Fruit fly (Drosophila melanogaster) whole organism, embryonic: Measurements from ENCODE around the gene dUTPase.
A peak's percentile ranks its signal among the peaks of the same experiment; 100 is the strongest.

Source experiments
- Adf1 ChIP-seq: fragments of 200-800 bp; sonication (Bioruptor generic); IDR thresholded peaks from 2 replicates; pipeline ENCODE4 v1.3.6; 2022; ENCODE audit warnings: missing biosample characterization, missing genetic modification characterization
- Awh ChIP-seq: fragments of 200-800 bp; sonication (Bioruptor generic); IDR thresholded peaks from 2 replicates; pipeline ENCODE4, ENCODE4 v1.3.6; 2022; ENCODE audit warnings: missing biosample characterization, missing genetic modification characterization
- Bteb2 ChIP-seq: fragments of 200-800 bp; sonication (Bioruptor generic); optimal IDR thresholded peaks from 2 replicates; lab custom pipeline; 2016; ENCODE audit warnings: missing biosample characterization, missing genetic modification characterization
- CG10321 ChIP-seq: fragments of 200-800 bp; sonication (Bioruptor generic); IDR thresholded peaks from 2 replicates; pipeline ENCODE4 v1.3.6; 2022; ENCODE audit warnings: missing biosample characterization, missing genetic modification characterization
- CG11398 ChIP-seq: fragments of 200-800 bp; sonication (Bioruptor generic); optimal IDR thresholded peaks from 2 replicates; lab custom pipeline; 2016; ENCODE audit warnings: missing biosample characterization, missing genetic modification characterization
- CG13287 ChIP-seq: fragments of 200-800 bp; sonication (Bioruptor generic); IDR thresholded peaks from 2 replicates; pipeline ENCODE4 v1.3.6; 2022; ENCODE audit warnings: missing biosample characterization, missing genetic modification characterization; ENCODE audit not compliant: partially characterized antibody
- CG15479 ChIP-seq: fragments of 200-800 bp; sonication (Bioruptor generic); optimal IDR thresholded peaks from 3 replicates; lab custom pipeline; 2019; ENCODE audit warnings: missing biosample characterization, mild to moderate bottlenecking, missing genetic modification characterization, moderate library complexity
- CG1603 ChIP-seq: fragments of 200-800 bp; sonication (Bioruptor generic); optimal IDR thresholded peaks from 2 replicates; lab custom pipeline; 2019; ENCODE audit warnings: missing biosample characterization, mild to moderate bottlenecking, missing genetic modification characterization, moderate library complexity
- CG16779 ChIP-seq: fragments of 200-800 bp; sonication (Bioruptor generic); IDR thresholded peaks from 2 replicates; pipeline ENCODE4 v1.3.6; 2022; ENCODE audit warnings: missing biosample characterization, missing genetic modification characterization
- CG17186 ChIP-seq: fragments of 200-800 bp; sonication (Bioruptor generic); optimal IDR thresholded peaks from 3 replicates; lab custom pipeline; 2017; ENCODE audit warnings: missing biosample characterization, missing genetic modification reagents, missing genetic modification characterization
- CG18262 ChIP-seq: fragments of 200-800 bp; optimal IDR thresholded peaks from 3 replicates; lab custom pipeline; 2019; ENCODE audit warnings: missing biosample characterization, mild to moderate bottlenecking, missing genetic modification characterization, moderate library complexity
- CG3726 ChIP-seq: fragments of 200-800 bp; sonication (Bioruptor generic); IDR thresholded peaks from 3 replicates; pipeline ENCODE4, ENCODE4 v1.3.6; 2022; ENCODE audit warnings: missing biosample characterization, missing genetic modification characterization
- CG4707 ChIP-seq: fragments of 200-800 bp; sonication (Bioruptor generic); optimal IDR thresholded peaks from 2 replicates; lab custom pipeline; 2018; ENCODE audit warnings: missing biosample characterization, mild to moderate bottlenecking, missing genetic modification characterization, moderate library complexity
- CG7839 ChIP-seq: fragments of 200-800 bp; sonication (Bioruptor generic); optimal IDR thresholded peaks from 3 replicates; lab custom pipeline; 2018; ENCODE audit warnings: missing biosample characterization, mild to moderate bottlenecking, missing genetic modification characterization, moderate library complexity
- CG8359 ChIP-seq: fragments of 200-800 bp; sonication (Bioruptor generic); optimal IDR thresholded peaks from 2 replicates; lab custom pipeline; 2017; ENCODE audit warnings: missing biosample characterization, mild to moderate bottlenecking, missing genetic modification characterization, borderline replicate concordance
- CoRest ChIP-seq: fragments of 200-800 bp; sonication (Bioruptor generic); optimal IDR thresholded peaks from 3 replicates; lab custom pipeline; 2018; ENCODE audit warnings: missing biosample characterization, mild to moderate bottlenecking, missing genetic modification characterization, moderate library complexity
- Deaf1 ChIP-seq: fragments of 200-800 bp; optimal IDR thresholded peaks from 3 replicates; lab custom pipeline; 2019; ENCODE audit warnings: missing biosample characterization, mild to moderate bottlenecking, missing genetic modification characterization, moderate library complexity
- Dfd ChIP-seq, 2 experiments: fragments of >200 bp; optimal IDR thresholded peaks; 2 replicates each; lab custom pipeline; 2017; ENCODE audit warnings: missing biosample characterization in 2 of 2, missing genetic modification characterization in 2 of 2
- Drgx ChIP-seq: fragments of 200-800 bp; sonication (Bioruptor generic); IDR thresholded peaks from 2 replicates; pipeline ENCODE4 v1.3.6; 2022; ENCODE audit warnings: missing biosample characterization, missing genetic modification characterization
- E2f1 ChIP-seq: fragments of 200-800 bp; sonication (Bioruptor generic); IDR thresholded peaks from 2 replicates; pipeline ENCODE4 v1.3.6; 2022; ENCODE audit warnings: missing biosample characterization, missing genetic modification characterization
- E2f2 ChIP-seq: fragments of 200-800 bp; sonication (Bioruptor generic); IDR thresholded peaks from 2 replicates; pipeline ENCODE4 v1.3.6; 2022; ENCODE audit warnings: missing biosample characterization, missing genetic modification characterization
- ERR ChIP-seq: fragments of 200-800 bp; sonication (Bioruptor generic); optimal IDR thresholded peaks from 2 replicates; lab custom pipeline; 2016; ENCODE audit warnings: missing biosample characterization, missing genetic modification characterization
- GATAe ChIP-seq: fragments of 200-800 bp; sonication (Bioruptor generic); conservative IDR thresholded peaks from 2 replicates; pipeline ENCODE4 v1.3.6; 2022; ENCODE audit warnings: missing biosample characterization, missing genetic modification characterization
- Hr78 ChIP-seq, 2 experiments: fragments of 200-800 bp in 1 of 2; fragments of >200 bp in 1 of 2; sonication (Bioruptor generic) in 1 of 2; optimal IDR thresholded peaks; 2 replicates each; lab custom pipeline; 2017 to 2019; ENCODE audit warnings: missing biosample characterization in 2 of 2, missing genetic modification characterization in 2 of 2, mild to moderate bottlenecking in 1 of 2, moderate library complexity in 1 of 2
- Meics ChIP-seq: fragments of 200-800 bp; sonication (Bioruptor generic); optimal IDR thresholded peaks from 2 replicates; lab custom pipeline; 2017; ENCODE audit warnings: missing biosample characterization, mild to moderate bottlenecking, missing genetic modification characterization
- NK7.1 ChIP-seq: fragments of 200-800 bp; sonication (Bioruptor generic); optimal IDR thresholded peaks from 3 replicates; lab custom pipeline; 2016; ENCODE audit warnings: missing biosample characterization, missing genetic modification characterization
- NfI ChIP-seq: fragments of 200-800 bp; sonication (Bioruptor generic); optimal IDR thresholded peaks from 3 replicates; lab custom pipeline; 2018; ENCODE audit warnings: missing biosample characterization, mild to moderate bottlenecking, missing genetic modification characterization, moderate library complexity
- Opbp ChIP-seq: fragments of 200-800 bp; sonication (Bioruptor generic); IDR thresholded peaks from 3 replicates; pipeline ENCODE4 v1.3.6; 2022; ENCODE audit warnings: missing biosample characterization, missing genetic modification characterization; ENCODE audit not compliant: partially characterized antibody
- Rx ChIP-seq: fragments of 200-800 bp; sonication (Bioruptor generic); IDR thresholded peaks from 2 replicates; pipeline ENCODE4 v1.3.6; 2022; ENCODE audit warnings: missing biosample characterization, missing genetic modification characterization
- Six4 ChIP-seq: fragments of 200-800 bp; sonication (Bioruptor generic); optimal IDR thresholded peaks from 2 replicates; lab custom pipeline; 2016; ENCODE audit warnings: missing biosample characterization, missing genetic modification characterization
- TFAM ChIP-seq: fragments of 200-800 bp; sonication (Bioruptor generic); optimal IDR thresholded peaks from 2 replicates; lab custom pipeline; 2017; ENCODE audit warnings: missing biosample characterization, missing genetic modification characterization, inconsistent platforms
- Vsx1 ChIP-seq: fragments of 200-800 bp; sonication (Bioruptor generic); optimal IDR thresholded peaks from 2 replicates; lab custom pipeline; 2017; ENCODE audit warnings: missing biosample characterization, mild to moderate bottlenecking, missing genetic modification characterization, missing genetic modification reagents
- ac ChIP-seq: fragments of 200-800 bp; sonication (Bioruptor generic); optimal IDR thresholded peaks from 3 replicates; lab custom pipeline; 2017; ENCODE audit warnings: missing biosample characterization, mild to moderate bottlenecking, missing genetic modification characterization
- ci ChIP-seq: fragments of 200-800 bp; sonication (Bioruptor generic); IDR thresholded peaks from 3 replicates; pipeline ENCODE4 v1.3.6; 2022; ENCODE audit warnings: missing biosample characterization, missing genetic modification characterization
- gsb ChIP-seq: fragments of 200-800 bp; sonication (Bioruptor generic); IDR thresholded peaks from 2 replicates; pipeline ENCODE4 v1.3.6; 2022; ENCODE audit warnings: missing biosample characterization, missing genetic modification characterization
- kah ChIP-seq: fragments of 200-800 bp; sonication (Bioruptor generic); optimal IDR thresholded peaks from 2 replicates; lab custom pipeline; 2018; ENCODE audit warnings: missing biosample characterization, mild to moderate bottlenecking, missing genetic modification characterization
- mirr ChIP-seq: fragments of 200-800 bp; sonication (Bioruptor generic); optimal IDR thresholded peaks from 3 replicates; lab custom pipeline; 2018; ENCODE audit warnings: missing biosample characterization, mild to moderate bottlenecking, missing genetic modification characterization
- nom ChIP-seq: fragments of 200-800 bp; sonication (Bioruptor generic); optimal IDR thresholded peaks from 2 replicates; lab custom pipeline; 2017; ENCODE audit warnings: missing biosample characterization, missing genetic modification characterization, mild to moderate bottlenecking, moderate library complexity, missing genetic modification reagents
- peb ChIP-seq: fragments of 200-800 bp; sonication (Bioruptor generic); IDR thresholded peaks from 2 replicates; pipeline ENCODE4 v1.3.6; 2022; ENCODE audit warnings: missing biosample characterization, missing genetic modification characterization
- prd ChIP-seq, 3 experiments: fragments of >200 bp in 2 of 3; fragments of 200-800 bp in 1 of 3; sonication (Bioruptor generic) in 1 of 3; optimal IDR thresholded peaks in 2 of 3; IDR thresholded peaks in 1 of 3; 2 replicates in 2 of 3; 3 replicates in 1 of 3; pipeline versions ENCODE4 v1.3.6 to Lab custom; 2017 to 2022; ENCODE audit warnings: missing biosample characterization in 1 of 3, missing genetic modification characterization in 1 of 3
- sens ChIP-seq: fragments of 200-800 bp; sonication (Bioruptor generic); peaks from one replicate; lab custom pipeline; 2016; ENCODE audit warnings: missing biosample characterization, missing genetic modification characterization
- stwl ChIP-seq: fragments of 200-800 bp; sonication (Bioruptor generic); optimal IDR thresholded peaks from 3 replicates; lab custom pipeline; 2018; ENCODE audit warnings: missing biosample characterization, mild to moderate bottlenecking, missing genetic modification characterization, moderate library complexity
- tgo ChIP-seq: fragments of 200-800 bp; sonication (Bioruptor generic); IDR thresholded peaks from 3 replicates; pipeline ENCODE4 v1.3.6; 2022; ENCODE audit warnings: missing biosample characterization, missing genetic modification characterization
- wdn ChIP-seq: fragments of 200-800 bp; sonication (Bioruptor generic); IDR thresholded peaks from 2 replicates; pipeline ENCODE4 v1.3.6; 2022; ENCODE audit warnings: missing biosample characterization, missing genetic modification characterization
- wek ChIP-seq: fragments of 200-800 bp; sonication (Bioruptor generic); optimal IDR thresholded peaks from 3 replicates; lab custom pipeline; 2018; ENCODE audit warnings: missing biosample characterization, mild to moderate bottlenecking, missing genetic modification characterization, moderate library complexity
- zf30C ChIP-seq: fragments of 200-800 bp; sonication (Bioruptor generic); optimal IDR thresholded peaks from 3 replicates; lab custom pipeline; 2018; ENCODE audit warnings: missing biosample characterization, mild to moderate bottlenecking, missing genetic modification characterization

The dUTPase gene

dm6 chr2L:11041785-11042184, 30.7 kb downstream of the dUTPase start:
- TF ChIP-seq CG17186 (GFP tag; lab: Kevin White, UChicago) = no peak
- peak; percentile 14; the same call in 1 of the 2 replicates for TF ChIP-seq Drgx (GFP tag; lab: Robert Waterston, UW)
- TF ChIP-seq prd (optimal IDR thresholded peaks at IDR 0.05; lab: Kevin White, UChicago) = no peak
- no peak for TF ChIP-seq prd (GFP tag; IDR thresholded peaks at IDR 0.05; lab: Robert Waterston, UW)

- TF ChIP-seq CG10321 (GFP tag; lab: Robert Waterston, UW) (no peak; the same call in 1 of the 2 replicates), Vsx1 (GFP tag; lab: Kevin White, UChicago) (peak; percentile 75), Opbp (GFP tag; lab: Robert Waterston, UW) (no peak), E2f2 (GFP tag; lab: Robert Waterston, UW) (peak; percentile 18; the same call in 1 of the 2 replicates), NK7.1 (GFP tag; lab: Kevin White, UChicago) (no peak), NfI (GFP tag; lab: Kevin White, UChicago) (no peak), wdn (GFP tag; lab: Robert Waterston, UW) (no peak), CG8359 (GFP tag; lab: Kevin White, UChicago) (peak; percentile 5), E2f1 (GFP tag; lab: Robert Waterston, UW) (no peak), Adf1 (peak; percentile 71), wek (GFP tag; lab: Kevin White, UChicago) (peak; percentile 26), ac (no peak), TFAM (GFP tag; lab: Kevin White, UChicago) (no peak), Awh (GFP tag; lab: Robert Waterston, UW) (peak; percentile 52; the same call in 1 of the 2 replicates), CG4707 (peak; percentile 32), Deaf1 (peak; percentile 46), mirr (peak; percentile 56), sens (GFP tag; lab: Kevin White, UChicago) (peak; percentile 82), CG7839 (peak; percentile 29), CG1603 (tag; lab: Kevin White, UChicago) (peak; percentile 6), GATAe (GFP tag; lab: Robert Waterston, UW) (no peak), stwl (tag; lab: Kevin White, UChicago) (no peak), CG13287 (no peak), CG11398 (GFP tag; lab: Kevin White, UChicago) (no peak), CG18262 (peak; percentile 26), gsb (GFP tag; lab: Robert Waterston, UW) (no peak), Rx (GFP tag; lab: Robert Waterston, UW) (no peak), Meics (GFP tag; lab: Kevin White, UChicago) (peak; percentile 28), Bteb2 (GFP tag; lab: Kevin White, UChicago) (no peak), tgo (GFP tag; lab: Robert Waterston, UW) (peak; percentile 45; the same call in 2 of the 3 replicates), CG15479 (GFP tag; lab: Kevin White, UChicago) (no peak), ERR (GFP tag; lab: Kevin White, UChicago) (peak; percentile 51), nom (GFP tag; lab: Kevin White, UChicago) (peak; percentile 49), Hr78 (GFP tag; optimal IDR thresholded peaks at IDR 0.05; lab: Kevin White, UChicago) (peak in 1 of 2 experiments; percentile 97), CG16779 (GFP tag; lab: Robert Waterston, UW) (no peak), CoRest (tag; lab: Kevin White, UChicago) (peak; percentile 12), Dfd (GFP tag; optimal IDR thresholded peaks at IDR 0.05; lab: Kevin White, UChicago) (no peak), zf30C (GFP tag; lab: Kevin White, UChicago) (no peak), CG3726 (no peak), kah (GFP tag; lab: Kevin White, UChicago) (peak; percentile 14), Six4 (GFP tag; lab: Kevin White, UChicago) (no peak), ci (GFP tag; lab: Robert Waterston, UW) (peak; percentile 53; the same call in 1 of the 3 replicates), peb (GFP tag; lab: Robert Waterston, UW) (no peak)
These were observed 33.8 kb downstream of the dUTPase start for dm6 chr2L:11044678-11045466.
